Worm (Caenorhabditis elegans) whole organism, early embryonic: ENCODE data around the gene col-96.

Experiments used
- ama-1 ChIP-seq: fragments of 150-350 bp; optimal IDR thresholded peaks from 2 replicates; lab custom pipeline; 2014
- ets-7 ChIP-seq: sonication (generic microtip); optimal IDR thresholded peaks from 2 replicates; lab custom pipeline; 2016; ENCODE audit warnings: missing genotype, missing genetic modification characterization, missing compliant biosample characterization
- sea-1 ChIP-seq: fragments of 200-800 bp; sonication (Bioruptor generic); conservative IDR thresholded peaks from 2 replicates; pipeline ENCODE4 v1.3.6; 2022; ENCODE audit warnings: missing genetic modification characterization, missing compliant biosample characterization
- tbx-37 ChIP-seq: fragments of 200-800 bp; sonication (Bioruptor generic); conservative IDR thresholded peaks from 2 replicates; pipeline ENCODE4 v1.3.6; 2022; ENCODE audit warnings: missing genetic modification reagents, missing genetic modification characterization, missing compliant biosample characterization

ce11 chrIII:11683038-11683437 lies 23.5 kb downstream of the col-96 start:
- TF ChIP-seq ama-1 (no peak), tbx-37 (no peak), sea-1 (GFP tag; lab: Robert Waterston, UW) (no peak), ets-7 (tag; lab: Kevin White, UChicago) (no peak)
